Fruit fly (Drosophila melanogaster) whole organism, embryonic: Measurements from ENCODE around the gene CG43295.
A peak's percentile ranks its signal among the peaks of the same experiment; 100 is the strongest.

Source experiments
- Aef1 ChIP-seq: fragments of 200-800 bp; sonication (Bioruptor generic); IDR thresholded peaks from 3 replicates; pipeline ENCODE4 v1.3.6; 2022; ENCODE audit warnings: missing biosample characterization, missing genetic modification characterization
- Bteb2 ChIP-seq: fragments of 200-800 bp; sonication (Bioruptor generic); optimal IDR thresholded peaks from 2 replicates; lab custom pipeline; 2016; ENCODE audit warnings: missing biosample characterization, missing genetic modification characterization
- CG1024 ChIP-seq: fragments of 200-800 bp; sonication (Bioruptor generic); IDR thresholded peaks from 2 replicates; pipeline ENCODE4 v1.3.6; 2022; ENCODE audit warnings: missing biosample characterization, missing genetic modification characterization
- CG10431 ChIP-seq: fragments of 200-800 bp; sonication (Bioruptor generic); optimal IDR thresholded peaks from 3 replicates; lab custom pipeline; 2018; ENCODE audit warnings: missing biosample characterization, mild to moderate bottlenecking, missing genetic modification characterization
- CG1233 ChIP-seq: fragments of 200-800 bp; sonication (Bioruptor generic); optimal IDR thresholded peaks from 4 replicates; lab custom pipeline; 2018; ENCODE audit warnings: missing biosample characterization, mild to moderate bottlenecking, missing genetic modification characterization
- CG13894 ChIP-seq: fragments of 200-800 bp; sonication (Bioruptor generic); optimal IDR thresholded peaks from 3 replicates; lab custom pipeline; 2018; ENCODE audit warnings: missing biosample characterization, mild to moderate bottlenecking, missing genetic modification characterization, moderate library complexity
- CG17568 ChIP-seq: fragments of 200-800 bp; sonication (Bioruptor generic); optimal IDR thresholded peaks from 2 replicates; lab custom pipeline; 2018; ENCODE audit warnings: missing biosample characterization, mild to moderate bottlenecking, missing genetic modification characterization, moderate library complexity
- CG18599 ChIP-seq: fragments of 200-800 bp; sonication (Bioruptor generic); optimal IDR thresholded peaks from 3 replicates; lab custom pipeline; 2017; ENCODE audit warnings: missing biosample characterization, missing genetic modification characterization, mild to moderate bottlenecking, moderate library complexity, missing genetic modification reagents
- CG2116 ChIP-seq: fragments of 200-800 bp; sonication (Bioruptor generic); optimal IDR thresholded peaks from 3 replicates; lab custom pipeline; 2018; ENCODE audit warnings: missing biosample characterization, mild to moderate bottlenecking, missing genetic modification characterization
- CG32767 ChIP-seq: fragments of 200-800 bp; sonication (Bioruptor generic); IDR thresholded peaks from 2 replicates; pipeline ENCODE4 v1.3.6; 2022; ENCODE audit warnings: missing biosample characterization, missing genetic modification characterization
- CG33213 ChIP-seq: fragments of 200-800 bp; sonication (Bioruptor generic); optimal IDR thresholded peaks from 3 replicates; lab custom pipeline; 2016; ENCODE audit warnings: missing biosample characterization, missing genetic modification characterization
- CG3407 ChIP-seq: fragments of 200-800 bp; sonication (Bioruptor generic); optimal IDR thresholded peaks from 2 replicates; lab custom pipeline; 2018; ENCODE audit warnings: missing biosample characterization, mild to moderate bottlenecking, missing genetic modification characterization
- CG34422 ChIP-seq: fragments of 200-800 bp; sonication (Bioruptor generic); IDR thresholded peaks from 3 replicates; pipeline ENCODE4 v1.3.6; 2022; ENCODE audit warnings: missing biosample characterization, missing genetic modification characterization
- CG4360 ChIP-seq: fragments of 200-800 bp; sonication (Bioruptor generic); IDR thresholded peaks from 2 replicates; pipeline ENCODE4 v1.3.6; 2022; ENCODE audit warnings: missing biosample characterization, missing genetic modification characterization
- CG4820 ChIP-seq: fragments of 200-800 bp; sonication (Bioruptor generic); optimal IDR thresholded peaks from 3 replicates; lab custom pipeline; 2016; ENCODE audit warnings: missing biosample characterization, missing genetic modification characterization
- CG5245 ChIP-seq: fragments of 200-800 bp; sonication (Bioruptor generic); optimal IDR thresholded peaks from 3 replicates; lab custom pipeline; 2016; ENCODE audit warnings: missing biosample characterization, missing genetic modification characterization
- CG6813 ChIP-seq: fragments of 200-800 bp; sonication (Bioruptor generic); optimal IDR thresholded peaks from 2 replicates; lab custom pipeline; 2017; ENCODE audit warnings: missing biosample characterization, missing genetic modification characterization, mild to moderate bottlenecking, moderate library complexity, missing genetic modification reagents
- CG7271 ChIP-seq: fragments of 200-800 bp; sonication (Bioruptor generic); optimal IDR thresholded peaks from 2 replicates; lab custom pipeline; 2018; ENCODE audit warnings: missing biosample characterization, mild to moderate bottlenecking, missing genetic modification characterization, moderate library complexity
- CG7786 ChIP-seq: fragments of 200-800 bp; sonication (Bioruptor generic); optimal IDR thresholded peaks from 2 replicates; lab custom pipeline; 2016; ENCODE audit warnings: missing biosample characterization, missing genetic modification characterization
- CG7987 ChIP-seq: fragments of 200-800 bp; sonication (Bioruptor generic); optimal IDR thresholded peaks from 2 replicates; lab custom pipeline; 2018; ENCODE audit warnings: missing biosample characterization, mild to moderate bottlenecking, missing genetic modification characterization, moderate library complexity
- CG8281 ChIP-seq: fragments of 200-800 bp; sonication (Bioruptor generic); optimal IDR thresholded peaks from 2 replicates; lab custom pipeline; 2018; ENCODE audit warnings: missing biosample characterization, mild to moderate bottlenecking, missing genetic modification characterization, moderate library complexity
- CG9797 ChIP-seq: fragments of 200-800 bp; sonication (Bioruptor generic); optimal IDR thresholded peaks from 3 replicates; lab custom pipeline; 2018; ENCODE audit warnings: missing biosample characterization, mild to moderate bottlenecking, missing genetic modification characterization
- CHES-1-like ChIP-seq: fragments of 200-800 bp; sonication (Bioruptor generic); optimal IDR thresholded peaks from 2 replicates; lab custom pipeline; 2016; ENCODE audit warnings: missing biosample characterization, missing genetic modification characterization
- CoRest ChIP-seq: fragments of 200-800 bp; sonication (Bioruptor generic); optimal IDR thresholded peaks from 3 replicates; lab custom pipeline; 2018; ENCODE audit warnings: missing biosample characterization, mild to moderate bottlenecking, missing genetic modification characterization, moderate library complexity
- D19B ChIP-seq: fragments of 200-800 bp; sonication (Bioruptor generic); optimal IDR thresholded peaks from 2 replicates; lab custom pipeline; 2017; ENCODE audit warnings: missing biosample characterization, mild to moderate bottlenecking, missing genetic modification characterization
- Dek ChIP-seq: fragments of 200-800 bp; sonication (Bioruptor generic); optimal IDR thresholded peaks from 3 replicates; lab custom pipeline; 2019; ENCODE audit warnings: missing biosample characterization, mild to moderate bottlenecking, missing genetic modification characterization, moderate library complexity
- Dip2 ChIP-seq: fragments of 200-800 bp; sonication (Bioruptor generic); IDR thresholded peaks from 2 replicates; pipeline ENCODE4 v1.3.6; 2022; ENCODE audit warnings: missing biosample characterization, missing genetic modification characterization
- Drgx ChIP-seq: fragments of 200-800 bp; sonication (Bioruptor generic); IDR thresholded peaks from 2 replicates; pipeline ENCODE4 v1.3.6; 2022; ENCODE audit warnings: missing biosample characterization, missing genetic modification characterization
- Mad ChIP-seq: fragments of 200-800 bp; sonication (Bioruptor generic); optimal IDR thresholded peaks from 2 replicates; lab custom pipeline; 2016; ENCODE audit warnings: missing biosample characterization, missing genetic modification characterization
- Med ChIP-seq: fragments of 200-800 bp; sonication (Bioruptor generic); peaks from one replicate; lab custom pipeline; 2016; ENCODE audit warnings: missing biosample characterization, missing genetic modification characterization, mild to moderate bottlenecking, inconsistent platforms, moderate library complexity
- Sox102F ChIP-seq: fragments of 200-800 bp; sonication (Bioruptor generic); optimal IDR thresholded peaks from 2 replicates; lab custom pipeline; 2018; ENCODE audit warnings: missing biosample characterization, mild to moderate bottlenecking, missing genetic modification characterization, moderate library complexity
- Sry-β ChIP-seq: fragments of 200-800 bp; sonication (Bioruptor generic); optimal IDR thresholded peaks from 2 replicates; lab custom pipeline; 2018; ENCODE audit warnings: missing biosample characterization, mild to moderate bottlenecking, missing genetic modification characterization, moderate library complexity
- ap ChIP-seq: fragments of 200-800 bp; sonication (Bioruptor generic); IDR thresholded peaks from 2 replicates; pipeline ENCODE4 v1.3.6; 2022; ENCODE audit warnings: missing biosample characterization, missing genetic modification characterization
- ash1 ChIP-seq: fragments of 200-800 bp; sonication (Bioruptor generic); optimal IDR thresholded peaks from 2 replicates; lab custom pipeline; 2018; ENCODE audit warnings: missing biosample characterization, mild to moderate bottlenecking, missing genetic modification characterization
- ci ChIP-seq: fragments of 200-800 bp; sonication (Bioruptor generic); IDR thresholded peaks from 3 replicates; pipeline ENCODE4 v1.3.6; 2022; ENCODE audit warnings: missing biosample characterization, missing genetic modification characterization
- fd96Cb ChIP-seq: fragments of 200-800 bp; sonication (Bioruptor generic); optimal IDR thresholded peaks from 2 replicates; lab custom pipeline; 2018; ENCODE audit warnings: missing biosample characterization, mild to moderate bottlenecking, missing genetic modification characterization, moderate library complexity
- gcm ChIP-seq: fragments of 200-800 bp; sonication (Bioruptor generic); optimal IDR thresholded peaks from 2 replicates; lab custom pipeline; 2019; ENCODE audit warnings: missing biosample characterization, mild to moderate bottlenecking, missing genetic modification characterization, moderate library complexity
- grau ChIP-seq: fragments of 200-800 bp; optimal IDR thresholded peaks from 3 replicates; lab custom pipeline; 2019; ENCODE audit warnings: missing biosample characterization, mild to moderate bottlenecking, missing genetic modification characterization, moderate library complexity
- kni ChIP-seq: fragments of 200-800 bp; sonication (Bioruptor generic); optimal IDR thresholded peaks from 3 replicates; lab custom pipeline; 2017; ENCODE audit warnings: mild to moderate bottlenecking, missing biosample characterization, missing genetic modification reagents, missing genetic modification characterization
- mirr ChIP-seq: fragments of 200-800 bp; sonication (Bioruptor generic); optimal IDR thresholded peaks from 3 replicates; lab custom pipeline; 2018; ENCODE audit warnings: missing biosample characterization, mild to moderate bottlenecking, missing genetic modification characterization
- onecut ChIP-seq: fragments of 200-800 bp; sonication (Bioruptor generic); IDR thresholded peaks from 2 replicates; pipeline ENCODE4 v1.3.6; 2022; ENCODE audit warnings: missing biosample characterization, missing genetic modification characterization
- org-1 ChIP-seq: fragments of 200-800 bp; sonication (Bioruptor generic); optimal IDR thresholded peaks from 2 replicates; lab custom pipeline; 2017; ENCODE audit warnings: missing biosample characterization, missing genetic modification characterization
- peb ChIP-seq: fragments of 200-800 bp; sonication (Bioruptor generic); IDR thresholded peaks from 2 replicates; pipeline ENCODE4 v1.3.6; 2022; ENCODE audit warnings: missing biosample characterization, missing genetic modification characterization
- seq ChIP-seq: fragments of 200-800 bp; sonication (Bioruptor generic); IDR thresholded peaks from 2 replicates; pipeline ENCODE4 v1.3.6; 2022; ENCODE audit warnings: missing biosample characterization, missing genetic modification characterization
- sima ChIP-seq: fragments of 200-800 bp; sonication (Bioruptor generic); optimal IDR thresholded peaks from 2 replicates; lab custom pipeline; 2016; ENCODE audit warnings: missing biosample characterization, missing genetic modification characterization
- sr ChIP-seq: fragments of 200-800 bp; sonication (Bioruptor generic); IDR thresholded peaks from 3 replicates; pipeline ENCODE4 v1.3.6; 2022; ENCODE audit warnings: missing biosample characterization, missing genetic modification characterization
- ssp ChIP-seq: fragments of 200-800 bp; sonication (Bioruptor generic); IDR thresholded peaks from 2 replicates; pipeline ENCODE4 v1.3.6; 2022; ENCODE audit warnings: missing biosample characterization, missing genetic modification characterization
- stwl ChIP-seq: fragments of 200-800 bp; sonication (Bioruptor generic); optimal IDR thresholded peaks from 3 replicates; lab custom pipeline; 2018; ENCODE audit warnings: missing biosample characterization, mild to moderate bottlenecking, missing genetic modification characterization, moderate library complexity
- vnd ChIP-seq: fragments of 200-800 bp; sonication (Bioruptor generic); IDR thresholded peaks from 3 replicates; pipeline ENCODE4 v1.3.6; 2022; ENCODE audit warnings: missing biosample characterization, missing genetic modification characterization; ENCODE audit not compliant: partially characterized antibody

Gene CG43295

DNA sequence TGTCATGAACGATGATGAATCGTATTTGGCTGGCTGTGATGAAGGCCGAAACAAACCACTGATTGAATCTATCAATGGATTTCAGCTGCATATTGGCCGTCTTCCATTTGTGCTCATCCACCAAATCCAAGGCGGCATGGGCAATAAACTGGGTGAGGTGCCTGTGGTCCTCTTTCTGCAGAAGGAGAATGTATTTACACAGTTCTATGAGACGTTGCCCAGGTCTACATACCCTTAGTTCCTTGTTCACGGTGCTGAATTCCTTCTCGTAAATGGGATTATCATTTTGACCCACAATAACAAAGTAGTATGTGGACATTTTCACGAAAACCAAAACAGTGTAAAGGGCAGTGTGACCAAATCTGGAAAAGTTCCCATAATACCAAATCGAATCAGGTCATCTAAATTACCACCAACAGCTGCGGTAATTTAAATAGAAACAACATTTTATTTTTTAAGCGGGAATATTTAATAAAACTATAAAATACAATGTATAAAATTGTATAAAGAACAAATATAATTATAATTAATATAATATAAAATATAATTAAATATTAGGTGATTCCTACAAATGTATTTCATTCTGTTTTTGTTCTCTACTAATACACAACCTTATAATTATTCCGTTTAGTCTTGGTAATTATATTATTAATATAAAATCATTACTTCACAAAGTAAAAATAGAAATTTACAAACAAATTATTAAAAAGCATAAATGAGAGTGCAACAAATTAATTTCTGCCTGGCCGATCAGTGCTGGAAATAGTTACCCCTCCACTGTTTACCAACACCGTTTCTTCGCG is 25.8 kb downstream of the CG43295 start, which contains the start of the genes Trs20 and elg1 (continued):
- no peak for TF ChIP-seq CG17568
- peak; percentile 46 for TF ChIP-seq CG18599 (GFP tag; lab: Kevin White, UChicago)
- TF ChIP-seq CG1024 (GFP tag; lab: Robert Waterston, UW), result no peak
- TF ChIP-seq CG7786, result no peak
- TF ChIP-seq CG5245, result peak; percentile 6
- TF ChIP-seq CoRest (tag; lab: Kevin White, UChicago), result peak; percentile 74
- no peak for TF ChIP-seq CG3407 (GFP tag; lab: Kevin White, UChicago)
- TF ChIP-seq Dek, result peak; percentile 59
- no peak for TF ChIP-seq CG4360 (GFP tag; lab: Robert Waterston, UW)
- no peak for TF ChIP-seq fd96Cb
- peak; percentile 51 for TF ChIP-seq CG9797
- TF ChIP-seq CG8281, result no peak
- 0 out of 2 replicates have a peak, but pooled peaks have one; percentile 33 for TF ChIP-seq onecut (GFP tag; lab: Robert Waterston, UW)
- peak; percentile 87 for TF ChIP-seq Med
- no peak for TF ChIP-seq Sox102F (GFP tag; lab: Kevin White, UChicago)
- no peak for TF ChIP-seq vnd
- 0 out of 2 replicates have a peak, but pooled peaks have one; percentile 12 for TF ChIP-seq CG32767 (GFP tag; lab: Robert Waterston, UW)
- TF ChIP-seq Dip2 (GFP tag; lab: Robert Waterston, UW), result no peak
- peak; percentile 1 for TF ChIP-seq CG1233 (GFP tag; lab: Kevin White, UChicago)
- TF ChIP-seq Bteb2, result no peak
- TF ChIP-seq sima (GFP tag; lab: Kevin White, UChicago), result no peak
- no peak for TF ChIP-seq Mad
- TF ChIP-seq gcm, result peak; percentile 77
- TF ChIP-seq CG4820 (GFP tag; lab: Kevin White, UChicago), result no peak
- peak; percentile 13; the same call in 1 of the 3 replicates for TF ChIP-seq ci (GFP tag; lab: Robert Waterston, UW)
- TF ChIP-seq seq (GFP tag; lab: Robert Waterston, UW), result 0 out of 2 replicates have a peak, but pooled peaks have one; percentile 22
- TF ChIP-seq CG7987, result no peak
- TF ChIP-seq sr (GFP tag; lab: Robert Waterston, UW), result no peak
- peak; percentile 15 for TF ChIP-seq CG13894 (tag; lab: Kevin White, UChicago)
- TF ChIP-seq ap (GFP tag; lab: Robert Waterston, UW), result no peak
- peak; percentile 58; the same call in 2 of the 3 replicates for TF ChIP-seq CG34422 (GFP tag; lab: Robert Waterston, UW)
- TF ChIP-seq ash1 (GFP tag; lab: Kevin White, UChicago), result no peak
- peak; percentile 71 for TF ChIP-seq grau (tag; lab: Kevin White, UChicago)
- TF ChIP-seq peb (GFP tag; lab: Robert Waterston, UW), result no peak
- TF ChIP-seq CG7271 (tag; lab: Kevin White, UChicago), result peak; percentile 13
- peak; percentile 46 for TF ChIP-seq stwl (tag; lab: Kevin White, UChicago)
- no peak for TF ChIP-seq CHES-1-like (GFP tag; lab: Kevin White, UChicago)
- TF ChIP-seq CG6813 (GFP tag; lab: Kevin White, UChicago), result no peak
- TF ChIP-seq kni (GFP tag; lab: Kevin White, UChicago), result peak; percentile 5
- peak; percentile 28 for TF ChIP-seq CG10431 (GFP tag; lab: Kevin White, UChicago)
- TF ChIP-seq Drgx, result no peak
- TF ChIP-seq org-1 (GFP tag; lab: Kevin White, UChicago), result no peak
- no peak for TF ChIP-seq mirr (GFP tag; lab: Kevin White, UChicago)
- TF ChIP-seq CG33213, result no peak
- peak; percentile 39 for TF ChIP-seq CG2116 (GFP tag; lab: Kevin White, UChicago)
- TF ChIP-seq Sry-β (GFP tag; lab: Kevin White, UChicago), result no peak
- TF ChIP-seq Aef1 (GFP tag; lab: Robert Waterston, UW), result peak; percentile 17; the same call in 1 of the 3 replicates
- no peak for TF ChIP-seq ssp (GFP tag; lab: Robert Waterston, UW)
- TF ChIP-seq D19B, result no peak
